Fruit fly (Drosophila melanogaster) whole organism, embryonic: Measurements from ENCODE around the gene CG10845.

Experiments
- Abd-B ChIP-seq: fragments of 200-800 bp; sonication (Bioruptor generic); optimal IDR thresholded peaks from 2 replicates; lab custom pipeline; 2018; ENCODE audit warnings: missing biosample characterization, mild to moderate bottlenecking, missing genetic modification characterization, moderate library complexity
- Adf1 ChIP-seq: fragments of 200-800 bp; sonication (Bioruptor generic); IDR thresholded peaks from 2 replicates; pipeline ENCODE4 v1.3.6; 2022; ENCODE audit warnings: missing biosample characterization, missing genetic modification characterization
- Atf-2 ChIP-seq: fragments of 200-800 bp; sonication (Bioruptor generic); optimal IDR thresholded peaks from 2 replicates; lab custom pipeline; 2016; ENCODE audit warnings: missing biosample characterization, missing genetic modification characterization
- CG10431 ChIP-seq: fragments of 200-800 bp; sonication (Bioruptor generic); optimal IDR thresholded peaks from 3 replicates; lab custom pipeline; 2018; ENCODE audit warnings: missing biosample characterization, mild to moderate bottlenecking, missing genetic modification characterization
- CG15479 ChIP-seq: fragments of 200-800 bp; sonication (Bioruptor generic); optimal IDR thresholded peaks from 3 replicates; lab custom pipeline; 2019; ENCODE audit warnings: missing biosample characterization, mild to moderate bottlenecking, missing genetic modification characterization, moderate library complexity
- CG15601 ChIP-seq: fragments of 200-800 bp; sonication (Bioruptor generic); optimal IDR thresholded peaks from 3 replicates; lab custom pipeline; 2019; ENCODE audit warnings: missing biosample characterization, mild to moderate bottlenecking, missing genetic modification characterization, moderate library complexity
- CG17802 ChIP-seq: fragments of 200-800 bp; sonication (Bioruptor generic); optimal IDR thresholded peaks from 2 replicates; lab custom pipeline; 2018; ENCODE audit warnings: missing biosample characterization, mild to moderate bottlenecking, missing genetic modification characterization, moderate library complexity
- CG3726 ChIP-seq: fragments of 200-800 bp; sonication (Bioruptor generic); IDR thresholded peaks from 3 replicates; pipeline ENCODE4, ENCODE4 v1.3.6; 2022; ENCODE audit warnings: missing biosample characterization, missing genetic modification characterization
- CG4854 ChIP-seq: fragments of 200-800 bp; sonication (Bioruptor generic); optimal IDR thresholded peaks from 2 replicates; lab custom pipeline; 2016; ENCODE audit warnings: missing biosample characterization, missing genetic modification characterization, inconsistent platforms
- CG6175 ChIP-seq: fragments of 200-800 bp; sonication (Bioruptor generic); IDR thresholded peaks from 3 replicates; pipeline ENCODE4 v1.3.6; 2022; ENCODE audit warnings: missing biosample characterization, missing genetic modification characterization
- CG7271 ChIP-seq: fragments of 200-800 bp; sonication (Bioruptor generic); optimal IDR thresholded peaks from 2 replicates; lab custom pipeline; 2018; ENCODE audit warnings: missing biosample characterization, mild to moderate bottlenecking, missing genetic modification characterization, moderate library complexity
- CG9609 ChIP-seq: fragments of 200-800 bp; sonication (Bioruptor generic); optimal IDR thresholded peaks from 3 replicates; lab custom pipeline; 2016; ENCODE audit warnings: missing biosample characterization, missing genetic modification characterization
- Chrac-16 ChIP-seq: fragments of 200-800 bp; sonication (Bioruptor generic); optimal IDR thresholded peaks from 3 replicates; lab custom pipeline; 2016; ENCODE audit warnings: missing biosample characterization, missing genetic modification characterization
- D19B ChIP-seq: fragments of 200-800 bp; sonication (Bioruptor generic); optimal IDR thresholded peaks from 2 replicates; lab custom pipeline; 2017; ENCODE audit warnings: missing biosample characterization, mild to moderate bottlenecking, missing genetic modification characterization
- Deaf1 ChIP-seq: fragments of 200-800 bp; optimal IDR thresholded peaks from 3 replicates; lab custom pipeline; 2019; ENCODE audit warnings: missing biosample characterization, mild to moderate bottlenecking, missing genetic modification characterization, moderate library complexity
- Dll ChIP-seq: fragments of 200-800 bp; sonication (Bioruptor generic); IDR thresholded peaks from 4 replicates; pipeline ENCODE4 v1.3.6; 2022; ENCODE audit warnings: missing biosample characterization, missing genetic modification characterization; ENCODE audit not compliant: partially characterized antibody
- HLH4C ChIP-seq: fragments of 200-800 bp; sonication (Bioruptor generic); IDR thresholded peaks from 3 replicates; pipeline ENCODE4 v1.3.6; 2022; ENCODE audit warnings: missing biosample characterization, missing genetic modification characterization; ENCODE audit not compliant: partially characterized antibody
- HLH54F ChIP-seq: fragments of 200-800 bp; sonication (Bioruptor generic); optimal IDR thresholded peaks from 3 replicates; lab custom pipeline; 2016; ENCODE audit warnings: missing biosample characterization, missing genetic modification characterization
- Meics ChIP-seq: fragments of 200-800 bp; sonication (Bioruptor generic); optimal IDR thresholded peaks from 2 replicates; lab custom pipeline; 2017; ENCODE audit warnings: missing biosample characterization, mild to moderate bottlenecking, missing genetic modification characterization
- NK7.1 ChIP-seq: fragments of 200-800 bp; sonication (Bioruptor generic); optimal IDR thresholded peaks from 3 replicates; lab custom pipeline; 2016; ENCODE audit warnings: missing biosample characterization, missing genetic modification characterization
- Ptx1 ChIP-seq: fragments of 200-800 bp; sonication (Bioruptor generic); IDR thresholded peaks from 2 replicates; pipeline ENCODE4 v1.3.6; 2022; ENCODE audit warnings: missing biosample characterization, missing genetic modification characterization
- Ravus ChIP-seq: fragments of 200-800 bp; sonication (Bioruptor generic); IDR thresholded peaks from 2 replicates; pipeline ENCODE4 v1.3.6; 2022; ENCODE audit warnings: missing biosample characterization, missing genetic modification characterization
- Sox102F ChIP-seq: fragments of 200-800 bp; sonication (Bioruptor generic); optimal IDR thresholded peaks from 2 replicates; lab custom pipeline; 2018; ENCODE audit warnings: missing biosample characterization, mild to moderate bottlenecking, missing genetic modification characterization, moderate library complexity
- al ChIP-seq: fragments of 200-800 bp; sonication (Bioruptor generic); IDR thresholded peaks from 2 replicates; pipeline ENCODE4 v1.3.6; 2022; ENCODE audit warnings: missing biosample characterization, missing genetic modification characterization
- ato ChIP-seq: fragments of 200-800 bp; sonication (Bioruptor generic); IDR thresholded peaks from 2 replicates; pipeline ENCODE4 v1.3.6; 2022; ENCODE audit warnings: missing biosample characterization, missing genetic modification characterization; ENCODE audit not compliant: partially characterized antibody
- cato ChIP-seq: fragments of 200-800 bp; sonication (Bioruptor generic); optimal IDR thresholded peaks from 2 replicates; lab custom pipeline; 2016; ENCODE audit warnings: missing biosample characterization, missing genetic modification characterization, borderline replicate concordance
- caup ChIP-seq: fragments of 200-800 bp; sonication (Bioruptor generic); optimal IDR thresholded peaks from 3 replicates; lab custom pipeline; 2017; ENCODE audit warnings: missing biosample characterization, mild to moderate bottlenecking, missing genetic modification characterization, moderate library complexity; ENCODE audit not compliant: severe bottlenecking
- cg ChIP-seq: fragments of 200-800 bp; sonication (Bioruptor generic); optimal IDR thresholded peaks from 3 replicates; lab custom pipeline; 2019; ENCODE audit warnings: missing biosample characterization, mild to moderate bottlenecking, missing genetic modification characterization, moderate library complexity
- crol ChIP-seq: fragments of 200-800 bp; sonication (Bioruptor generic); IDR thresholded peaks from 2 replicates; pipeline ENCODE4 v1.3.6; 2022; ENCODE audit warnings: missing biosample characterization, missing genetic modification characterization
- dan ChIP-seq: fragments of 200-800 bp; sonication (Bioruptor generic); IDR thresholded peaks from 2 replicates; pipeline ENCODE4 v1.3.6; 2022; ENCODE audit warnings: missing biosample characterization, missing genetic modification characterization
- danr ChIP-seq: fragments of 200-800 bp; sonication (Bioruptor generic); IDR thresholded peaks from 2 replicates; pipeline ENCODE4 v1.3.6; 2022; ENCODE audit warnings: missing biosample characterization, missing genetic modification characterization
- dmrt11E ChIP-seq: fragments of 200-800 bp; sonication (Bioruptor generic); optimal IDR thresholded peaks from 3 replicates; lab custom pipeline; 2018; ENCODE audit warnings: missing biosample characterization, mild to moderate bottlenecking, missing genetic modification characterization, moderate library complexity
- esg ChIP-seq: fragments of 200-800 bp; sonication (Bioruptor generic); conservative IDR thresholded peaks from 2 replicates; pipeline ENCODE4 v1.3.6; 2022; ENCODE audit warnings: missing biosample characterization, missing genetic modification characterization
- gcm ChIP-seq: fragments of 200-800 bp; sonication (Bioruptor generic); optimal IDR thresholded peaks from 2 replicates; lab custom pipeline; 2019; ENCODE audit warnings: missing biosample characterization, mild to moderate bottlenecking, missing genetic modification characterization, moderate library complexity
- gsb ChIP-seq: fragments of 200-800 bp; sonication (Bioruptor generic); IDR thresholded peaks from 2 replicates; pipeline ENCODE4 v1.3.6; 2022; ENCODE audit warnings: missing biosample characterization, missing genetic modification characterization
- h ChIP-seq: fragments of >200 bp; optimal IDR thresholded peaks from 2 replicates; lab custom pipeline; 2017
- hth ChIP-seq: fragments of >200 bp; optimal IDR thresholded peaks from 2 replicates; lab custom pipeline; 2017; ENCODE audit warnings: inconsistent platforms
- ind ChIP-seq: fragments of 200-800 bp; sonication (Bioruptor generic); optimal IDR thresholded peaks from 3 replicates; lab custom pipeline; 2016; ENCODE audit warnings: missing biosample characterization, missing genetic modification characterization
- jing ChIP-seq: fragments of 200-800 bp; sonication (Bioruptor generic); optimal IDR thresholded peaks from 2 replicates; lab custom pipeline; 2018; ENCODE audit warnings: missing biosample characterization, mild to moderate bottlenecking, missing genetic modification characterization
- jumu ChIP-seq: fragments of 200-800 bp; sonication (Bioruptor generic); optimal IDR thresholded peaks from 3 replicates; lab custom pipeline; 2016; ENCODE audit warnings: missing biosample characterization, missing genetic modification characterization
- kni ChIP-seq: fragments of 200-800 bp; sonication (Bioruptor generic); optimal IDR thresholded peaks from 3 replicates; lab custom pipeline; 2017; ENCODE audit warnings: mild to moderate bottlenecking, missing biosample characterization, missing genetic modification reagents, missing genetic modification characterization
- nom ChIP-seq: fragments of 200-800 bp; sonication (Bioruptor generic); optimal IDR thresholded peaks from 2 replicates; lab custom pipeline; 2017; ENCODE audit warnings: missing biosample characterization, missing genetic modification characterization, mild to moderate bottlenecking, moderate library complexity, missing genetic modification reagents
- oc ChIP-seq: fragments of 200-800 bp; sonication (Bioruptor generic); optimal IDR thresholded peaks from 2 replicates; lab custom pipeline; 2018; ENCODE audit warnings: missing biosample characterization, mild to moderate bottlenecking, missing genetic modification characterization, moderate library complexity
- pzg ChIP-seq: fragments of 200-800 bp; sonication (Bioruptor generic); optimal IDR thresholded peaks from 3 replicates; lab custom pipeline; 2018; ENCODE audit warnings: missing biosample characterization, mild to moderate bottlenecking, missing genetic modification characterization, moderate library complexity
- stwl ChIP-seq: fragments of 200-800 bp; sonication (Bioruptor generic); optimal IDR thresholded peaks from 3 replicates; lab custom pipeline; 2018; ENCODE audit warnings: missing biosample characterization, mild to moderate bottlenecking, missing genetic modification characterization, moderate library complexity
- twi ChIP-seq: fragments of 200-800 bp; optimal IDR thresholded peaks from 2 replicates; lab custom pipeline; 2019; ENCODE audit warnings: missing biosample characterization, mild to moderate bottlenecking, missing genetic modification characterization, moderate library complexity
- zen ChIP-seq: fragments of 200-800 bp; sonication (Bioruptor generic); optimal IDR thresholded peaks from 3 replicates; lab custom pipeline; 2018; ENCODE audit warnings: missing biosample characterization, mild to moderate bottlenecking, missing genetic modification characterization, moderate library complexity
- zen2 ChIP-seq: fragments of 200-800 bp; sonication (Bioruptor generic); IDR thresholded peaks from 3 replicates; pipeline ENCODE4 v1.3.6; 2022; ENCODE audit warnings: missing biosample characterization, missing genetic modification characterization; ENCODE audit not compliant: partially characterized antibody

The CG10845 gene

DNA sequence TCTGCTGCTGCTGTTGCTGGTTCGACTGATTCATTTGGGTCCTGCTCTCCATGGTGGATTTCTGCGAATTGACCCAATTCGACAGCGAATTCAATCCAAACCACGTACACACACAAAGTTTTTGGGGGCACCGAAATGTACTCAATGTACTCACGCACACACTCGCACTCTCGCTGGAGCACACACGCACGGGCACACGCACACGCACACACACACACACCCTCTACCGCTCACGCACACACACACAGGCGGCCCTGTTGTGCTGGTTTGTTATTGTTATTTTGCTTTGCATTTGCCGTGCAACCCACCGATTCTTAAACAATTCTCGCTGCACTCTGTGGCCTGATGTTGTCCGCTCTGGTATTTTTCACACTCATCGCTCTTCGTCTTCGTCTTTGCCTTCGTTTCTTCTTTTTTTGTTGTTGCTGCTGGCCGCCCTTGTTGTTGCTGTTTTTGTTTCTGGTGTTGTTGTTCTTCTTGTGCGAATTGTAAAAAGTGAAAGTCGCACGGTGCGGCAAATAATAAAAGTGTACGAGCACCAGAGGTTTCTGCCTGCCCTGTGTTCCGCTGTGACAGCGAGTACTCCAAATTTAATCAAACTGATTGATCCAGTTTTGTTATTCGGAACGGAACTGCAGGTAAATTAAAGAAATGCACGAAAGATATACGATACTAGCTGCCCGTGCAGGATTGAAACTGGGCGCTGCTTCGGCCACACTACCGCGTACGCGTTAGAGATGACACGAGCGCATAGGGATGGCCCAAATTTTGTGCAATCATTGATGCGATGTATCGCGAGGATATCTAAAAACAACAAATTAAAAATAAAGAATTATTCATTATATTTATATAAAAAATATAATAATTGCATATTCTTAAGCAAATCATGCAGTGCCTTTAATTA is 24.7 kb upstream of the CG10845 start, which contains the start of gene CG3744 (continued):
- TF ChIP-seq gcm: peak; percentile 76
- peak; percentile 73 for TF ChIP-seq danr
- TF ChIP-seq HLH4C (GFP tag; lab: Robert Waterston, UW): peak; percentile 87
- peak; percentile 92 for TF ChIP-seq CG6175 (GFP tag; lab: Robert Waterston, UW)
- peak; percentile 78 for TF ChIP-seq oc (tag; lab: Kevin White, UChicago)
- TF ChIP-seq CG7271 (tag; lab: Kevin White, UChicago): peak; percentile 40
- peak; percentile 80 for TF ChIP-seq kni (GFP tag; lab: Kevin White, UChicago)
- peak; percentile 45 for TF ChIP-seq CG17802 (tag; lab: Kevin White, UChicago)
- TF ChIP-seq Deaf1 (tag; lab: Kevin White, UChicago): peak; percentile 65
- TF ChIP-seq CG15479 (GFP tag; lab: Kevin White, UChicago): peak; percentile 86
- peak; percentile 79 for TF ChIP-seq Adf1 (GFP tag; lab: Robert Waterston, UW)
- peak; percentile 87 for TF ChIP-seq esg (GFP tag; lab: Robert Waterston, UW)
- TF ChIP-seq Ptx1 (GFP tag; lab: Robert Waterston, UW): peak; percentile 95
- peak; percentile 57 for TF ChIP-seq pzg
- TF ChIP-seq CG15601 (tag; lab: Kevin White, UChicago): peak; percentile 80
- peak; percentile 29 for TF ChIP-seq cato (GFP tag; lab: Kevin White, UChicago)
- peak; percentile 94 for TF ChIP-seq al (GFP tag; lab: Robert Waterston, UW)
- no peak for TF ChIP-seq hth (lab: Kevin White, UChicago)
- TF ChIP-seq caup (GFP tag; lab: Kevin White, UChicago): peak; percentile 93
- peak; percentile 90 for TF ChIP-seq Sox102F (GFP tag; lab: Kevin White, UChicago)
- peak; percentile 74 for TF ChIP-seq D19B (GFP tag; lab: Kevin White, UChicago)
- TF ChIP-seq stwl (tag; lab: Kevin White, UChicago): peak; percentile 29
- peak; percentile 44; the same call in 1 of the 2 replicates for TF ChIP-seq crol (GFP tag; lab: Robert Waterston, UW)
- peak; percentile 77 for TF ChIP-seq ato (GFP tag; lab: Robert Waterston, UW)
- peak; percentile 86 for TF ChIP-seq Chrac-16
- peak; percentile 85 for TF ChIP-seq Abd-B (GFP tag; lab: Kevin White, UChicago)
- TF ChIP-seq twi (tag; lab: Kevin White, UChicago): peak; percentile 83
- TF ChIP-seq zen (tag; lab: Kevin White, UChicago): peak; percentile 79
- TF ChIP-seq h (lab: Kevin White, UChicago): no peak
- peak; percentile 62 for TF ChIP-seq jing
- TF ChIP-seq Meics: peak; percentile 93
- no peak for TF ChIP-seq CG4854 (GFP tag; lab: Kevin White, UChicago)
- peak; percentile 42 for TF ChIP-seq Atf-2 (GFP tag; lab: Kevin White, UChicago)
- peak; percentile 99 for TF ChIP-seq Dll
- TF ChIP-seq gsb: peak; percentile 89
- TF ChIP-seq jumu: peak; percentile 67
- TF ChIP-seq HLH54F: peak; percentile 82
- TF ChIP-seq ind (GFP tag; lab: Kevin White, UChicago): peak; percentile 93
- TF ChIP-seq zen2 (GFP tag; lab: Robert Waterston, UW): peak; percentile 93
- TF ChIP-seq CG9609: peak; percentile 77
- TF ChIP-seq dan (GFP tag; lab: Robert Waterston, UW): peak; percentile 34; the same call in 1 of the 2 replicates
- TF ChIP-seq NK7.1 (GFP tag; lab: Kevin White, UChicago): peak; percentile 24
- peak; percentile 96 for TF ChIP-seq cg
- TF ChIP-seq nom (GFP tag; lab: Kevin White, UChicago): no peak
- peak; percentile 86 for TF ChIP-seq dmrt11E (tag; lab: Kevin White, UChicago)
- TF ChIP-seq CG3726 (GFP tag; lab: Robert Waterston, UW): peak; percentile 84
- peak; percentile 75 for TF ChIP-seq Ravus (GFP tag; lab: Robert Waterston, UW)
- peak; percentile 48 for TF ChIP-seq CG10431 (GFP tag; lab: Kevin White, UChicago)
